Worm (Caenorhabditis elegans) whole organism, young adult: Measurements from ENCODE around the gene ZC443.1.

Experiments
- F57A8.1 ChIP-seq: fragments of 200-800 bp; sonication (Bioruptor generic); optimal IDR thresholded peaks from 2 replicates; lab custom pipeline; 2018; ENCODE audit warnings: mild to moderate bottlenecking, missing genetic modification characterization, moderate library complexity, missing compliant biosample characterization
- pha-4 ChIP-seq: fragments of 150-350 bp; sonication (generic microtip); optimal IDR thresholded peaks from 2 replicates; lab custom pipeline; 2014; ENCODE audit warnings: missing biosample characterization, missing genetic modification reagents, missing genetic modification characterization

DNA sequence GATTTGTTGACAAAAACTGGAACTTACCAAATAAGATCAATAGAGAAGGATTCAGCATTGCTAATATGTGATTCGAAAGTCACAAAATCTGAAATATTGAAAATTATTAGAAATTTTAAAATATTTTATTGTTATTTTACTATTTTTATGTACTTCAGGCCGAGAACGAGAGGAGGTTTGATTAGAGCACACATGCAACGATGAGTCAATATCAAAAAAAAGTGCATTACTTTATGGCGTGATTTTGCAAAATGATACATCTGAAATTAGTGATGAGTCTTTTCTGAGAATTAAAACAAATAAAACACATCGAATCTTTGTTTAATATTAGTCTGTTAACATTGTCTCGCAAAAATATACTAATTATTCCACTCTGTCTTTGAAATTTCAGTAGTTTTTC, 34.9 kb upstream of the ZC443.1 start:
- no peak for TF ChIP-seq pha-4
- no peak for TF ChIP-seq F57A8.1
